Worm (Caenorhabditis elegans): ENCODE measurements around the gene rod-1.
A peak's percentile ranks its signal among the peaks of the same experiment; 100 is the strongest.
"Not testable (repeated sequence)": the region's sequence is repeated elsewhere in the genome, so short reads cannot be mapped to it uniquely, and the experiment has no call there.

DNA sequence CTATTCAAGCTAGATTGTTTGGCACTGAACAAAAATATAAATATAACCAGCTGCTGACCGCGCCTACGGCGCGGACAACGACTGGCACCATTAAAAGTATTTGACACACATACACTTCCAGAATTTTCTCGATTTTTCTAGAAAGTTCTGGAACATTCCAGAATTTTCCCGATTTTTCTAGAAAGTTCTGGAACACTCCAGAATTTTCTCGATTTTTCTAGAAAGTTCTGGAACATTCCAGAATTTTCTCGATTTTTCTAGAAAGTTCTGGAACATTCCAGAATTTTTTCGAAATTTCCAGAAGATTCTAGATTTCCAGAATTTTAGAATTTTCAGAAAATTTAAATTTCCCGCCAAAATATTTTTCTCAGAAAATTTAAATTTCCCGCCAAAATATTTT lies 37.3 kb upstream of the rod-1 start:
- not testable (repeated sequence) for TF ChIP-seq T22C8.4 (GFP tag; IDR thresholded peaks at IDR 0.05); klf-2 (GFP tag; conservative IDR thresholded peaks at IDR 0.05); med-1 (GFP tag; optimal IDR thresholded peaks at IDR 0.05; ENCODE audit: insufficient read depth); ztf-23 (GFP tag; IDR thresholded peaks at IDR 0.05); cog-1 (tag; optimal IDR thresholded peaks at IDR 0.05); ztf-29 (GFP tag; IDR thresholded peaks at IDR 0.05); ref-1 (GFP tag; conservative IDR thresholded peaks at IDR 0.05)
- 0 out of 2 replicates have a peak, but pooled peaks have one; percentile 37 for TF ChIP-seq flt-1 (GFP tag; IDR thresholded peaks at IDR 0.05)

Measured in whole organism, midembryonic.